Worm (Caenorhabditis elegans): Measurements from ENCODE around the gene tsp-12.

The tsp-12 gene

ce11 chrIV:10150552-10151004 lies at the start of gene tsp-12:
TSS of gene tsp-12 (minus strand) at chrIV:10150602.
- TF ChIP-seq unc-62 (GFP tag; optimal IDR thresholded peaks at IDR 0.05) = no peak

- TF ChIP-seq unc-62 (GFP tag; optimal IDR thresholded peaks at IDR 0.05) = no peak
Measured at ce11 chrIV:10197317-10197867, 47.0 kb upstream of the tsp-12 start, which contains the start of gene gon-4. TSS of gene gon-4 (plus strand) at chrIV:10197817.

ce11 chrIV:10194345-10194744 lies 43.9 kb upstream of the tsp-12 start, which contains the start of gene ptrg-1:
TSS of gene ptrg-1 (minus strand) at chrIV:10194445.
- no peak for TF ChIP-seq unc-62 (GFP tag; optimal IDR thresholded peaks at IDR 0.05)

- no peak for TF ChIP-seq unc-62 (GFP tag; optimal IDR thresholded peaks at IDR 0.05)
Measured at ce11 chrIV:10191498-10191897, 41.1 kb upstream of the tsp-12 start.

ce11 chrIV:10190586-10190985 lies 40.2 kb upstream of the tsp-12 start:
- no peak for TF ChIP-seq unc-62 (GFP tag; optimal IDR thresholded peaks at IDR 0.05)

- no peak for TF ChIP-seq unc-62 (GFP tag; optimal IDR thresholded peaks at IDR 0.05)
Measured at ce11 chrIV:10188505-10188904, 38.1 kb upstream of the tsp-12 start.

- no peak for TF ChIP-seq unc-62 (GFP tag; optimal IDR thresholded peaks at IDR 0.05)
Measured at ce11 chrIV:10180133-10180749, 29.8 kb upstream of the tsp-12 start, which contains the start of gene gta-1. TSS of gene gta-1 (plus strand) at chrIV:10180660.

- no peak for TF ChIP-seq unc-62 (GFP tag; optimal IDR thresholded peaks at IDR 0.05)
Measured at ce11 chrIV:10177779-10178178, 27.4 kb upstream of the tsp-12 start, which contains the start of gene mspn-1. TSS of gene mspn-1 (plus strand) at chrIV:10177968.

- no peak for TF ChIP-seq unc-62 (GFP tag; optimal IDR thresholded peaks at IDR 0.05)
Measured at ce11 chrIV:10176252-10176730, 25.9 kb upstream of the tsp-12 start, which contains the start of gene rack-1. TSS of gene rack-1 (plus strand) at chrIV:10176680.

- TF ChIP-seq unc-62 (GFP tag; optimal IDR thresholded peaks at IDR 0.05) = no peak
Measured at ce11 chrIV:10174932-10175732, 24.7 kb upstream of the tsp-12 start.

- no peak for TF ChIP-seq unc-62 (GFP tag; optimal IDR thresholded peaks at IDR 0.05)
Measured at ce11 chrIV:10174328-10174727, 23.9 kb upstream of the tsp-12 start, which contains the start of gene pxf-1. TSS of gene pxf-1 (minus strand) at chrIV:10174341.

ce11 chrIV:10170808-10171207 lies 20.4 kb upstream of the tsp-12 start:
- TF ChIP-seq unc-62 (GFP tag; optimal IDR thresholded peaks at IDR 0.05) = no peak

ce11 chrIV:10164086-10164485 lies 13.7 kb upstream of the tsp-12 start:
- no peak for TF ChIP-seq unc-62 (GFP tag; optimal IDR thresholded peaks at IDR 0.05)

- TF ChIP-seq unc-62 (GFP tag; optimal IDR thresholded peaks at IDR 0.05) = no peak
Measured at ce11 chrIV:10161706-10162105, 11.3 kb upstream of the tsp-12 start, which contains the start of gene pps-1. TSS of gene pps-1 (plus strand) at chrIV:10162006.

- no peak for TF ChIP-seq unc-62 (GFP tag; optimal IDR thresholded peaks at IDR 0.05)
Measured at ce11 chrIV:10157489-10158088, 7.2 kb upstream of the tsp-12 start, which contains the start of gene ttr-53. TSS of gene ttr-53 (plus strand) at chrIV:10158038.

ce11 chrIV:10157034-10157433 lies 6.6 kb upstream of the tsp-12 start:
- TF ChIP-seq unc-62 (GFP tag; optimal IDR thresholded peaks at IDR 0.05) = no peak

All from whole organism, dauer.